Worm (Caenorhabditis elegans) whole organism, L4 larva: ENCODE results near the gene C49C8.8.

Source experiments
- T20F7.1 ChIP-seq: fragments of 200-800 bp; sonication (Bioruptor generic); optimal IDR thresholded peaks from 2 replicates; lab custom pipeline; 2018; ENCODE audit warnings: mild to moderate bottlenecking, missing genetic modification characterization, missing compliant biosample characterization
- T26A8.4 ChIP-seq: fragments of 200-800 bp; sonication (Bioruptor generic); IDR thresholded peaks from 2 replicates; pipeline ENCODE4 v1.3.6; 2022; ENCODE audit warnings: missing genetic modification characterization, missing compliant biosample characterization
- ZK337.2 ChIP-seq: fragments of 200-800 bp; sonication (Bioruptor generic); IDR thresholded peaks from 2 replicates; pipeline ENCODE4 v1.3.6; 2022; ENCODE audit warnings: missing genetic modification reagents, missing genetic modification characterization, missing compliant biosample characterization
- ZK546.5 ChIP-seq, 2 experiments: sonication (generic microtip); optimal IDR thresholded peaks; 2 replicates each; lab custom pipeline; 2017; ENCODE audit warnings: missing biosample characterization in 2 of 2, missing genetic modification characterization in 2 of 2
- aha-1 ChIP-seq: fragments of 150-350 bp; peaks from one replicate; lab custom pipeline; 2014; ENCODE audit warnings: missing biosample characterization, missing genetic modification characterization
- ama-1 ChIP-seq: fragments of 150-350 bp; optimal IDR thresholded peaks from 2 replicates; lab custom pipeline; 2014; ENCODE audit warnings: inconsistent platforms, mixed read lengths
- arid-1 ChIP-seq: fragments of 200-800 bp; sonication (Bioruptor generic); conservative IDR thresholded peaks from 2 replicates; pipeline ENCODE4 v1.3.6; 2022; ENCODE audit warnings: missing genetic modification reagents, missing genetic modification characterization, missing compliant biosample characterization
- ceh-20 ChIP-seq: fragments of 200-800 bp; sonication (Bioruptor generic); IDR thresholded peaks from 2 replicates; pipeline ENCODE4 v1.3.6; 2022; ENCODE audit warnings: missing genetic modification reagents, missing genetic modification characterization, missing compliant biosample characterization
- ceh-32 ChIP-seq: sonication (generic microtip); optimal IDR thresholded peaks from 2 replicates; lab custom pipeline; 2016; ENCODE audit warnings: mild to moderate bottlenecking, missing genetic modification characterization, missing compliant biosample characterization; ENCODE audit not compliant: poor library complexity
- ceh-82 ChIP-seq: sonication (generic microtip); optimal IDR thresholded peaks from 2 replicates; lab custom pipeline; 2017; ENCODE audit warnings: missing biosample characterization, missing genetic modification characterization
- ces-1 ChIP-seq: fragments of 150-350 bp; sonication (generic microtip); optimal IDR thresholded peaks from 4 replicates; lab custom pipeline; 2014; ENCODE audit warnings: missing biosample characterization, missing genetic modification reagents, missing genetic modification characterization
- cey-2 ChIP-seq: sonication (generic microtip); optimal IDR thresholded peaks from 3 replicates; lab custom pipeline; 2017; ENCODE audit warnings: missing genetic modification characterization, mild to moderate bottlenecking, missing compliant biosample characterization, antibody characterized with exemption, borderline replicate concordance; ENCODE audit not compliant: insufficient read depth
- daf-16 ChIP-seq, 3 experiments: sonication (generic microtip); optimal IDR thresholded peaks; 2 replicates each; lab custom pipeline; 2016 to 2017; ENCODE audit warnings: missing genetic modification characterization in 3 of 3, missing genetic modification reagents in 3 of 3, mild to moderate bottlenecking in 2 of 3, missing compliant biosample characterization in 2 of 3, missing biosample characterization in 1 of 3, moderate library complexity in 1 of 3
- daf-8 ChIP-seq: fragments of 200-800 bp; sonication (Bioruptor generic); IDR thresholded peaks from 2 replicates; pipeline ENCODE4 v1.3.6; 2022; ENCODE audit warnings: missing genetic modification characterization, missing compliant biosample characterization
- duxl-1 ChIP-seq: sonication (generic microtip); optimal IDR thresholded peaks from 2 replicates; lab custom pipeline; 2016; ENCODE audit warnings: mild to moderate bottlenecking, missing genetic modification characterization, moderate library complexity, missing compliant biosample characterization; ENCODE audit not compliant: poor library complexity
- dve-1 ChIP-seq: sonication (generic microtip); optimal IDR thresholded peaks from 2 replicates; lab custom pipeline; 2017; ENCODE audit warnings: antibody characterized with exemption, mild to moderate bottlenecking, missing genetic modification characterization, missing compliant biosample characterization; ENCODE audit not compliant: insufficient read depth
- egl-27 ChIP-seq: sonication (generic microtip); optimal IDR thresholded peaks from 3 replicates; lab custom pipeline; 2017; ENCODE audit warnings: missing biosample characterization, missing genetic modification reagents, missing genetic modification characterization
- fkh-10 ChIP-seq: fragments of 150-350 bp; optimal IDR thresholded peaks from 2 replicates; lab custom pipeline; 2014; ENCODE audit warnings: missing biosample characterization, missing genetic modification reagents, missing genetic modification characterization
- fos-1 ChIP-seq: fragments of 150-350 bp; optimal IDR thresholded peaks from 2 replicates; lab custom pipeline; 2014; ENCODE audit warnings: missing biosample characterization, missing genetic modification characterization
- gei-8 ChIP-seq: fragments of 200-800 bp; sonication (Bioruptor generic); optimal IDR thresholded peaks from 2 replicates; lab custom pipeline; 2018; ENCODE audit warnings: mild to moderate bottlenecking, missing genetic modification characterization, missing compliant biosample characterization
- hlh-11 ChIP-seq: fragments of 200-800 bp; sonication (Bioruptor generic); optimal IDR thresholded peaks from 2 replicates; lab custom pipeline; 2018; ENCODE audit warnings: mild to moderate bottlenecking, missing genetic modification characterization, missing compliant biosample characterization
- hlh-30 ChIP-seq: sonication (generic microtip); optimal IDR thresholded peaks from 2 replicates; lab custom pipeline; 2017; ENCODE audit warnings: antibody characterized with exemption, mild to moderate bottlenecking, missing genetic modification characterization, missing compliant biosample characterization; ENCODE audit not compliant: insufficient read depth
- hmg-1.1 ChIP-seq: fragments of 200-800 bp; sonication (Bioruptor generic); IDR thresholded peaks from 2 replicates; pipeline ENCODE4 v1.3.6; 2022; ENCODE audit warnings: missing genetic modification reagents, missing genetic modification characterization, missing compliant biosample characterization
- lin-39 ChIP-seq: fragments of 150-350 bp; optimal IDR thresholded peaks from 2 replicates; lab custom pipeline; 2014; ENCODE audit warnings: missing biosample characterization, missing genetic modification reagents, missing genetic modification characterization
- lsy-2 ChIP-seq, 2 experiments: fragments of 150-350 bp in 1 of 2; sonication (generic microtip) in 1 of 2; optimal IDR thresholded peaks; 2 replicates each; lab custom pipeline; 2014 to 2017; ENCODE audit warnings: missing biosample characterization in 2 of 2, missing genetic modification characterization in 2 of 2
- madf-5 ChIP-seq, 2 experiments: fragments of 200-800 bp; sonication (Bioruptor generic); IDR thresholded peaks; 2 replicates each; pipeline ENCODE4 v1.3.6; 2022; ENCODE audit warnings: missing compliant biosample characterization in 2 of 2, missing genetic modification characterization in 2 of 2
- madf-9 ChIP-seq: fragments of 200-800 bp; sonication (Bioruptor generic); conservative IDR thresholded peaks from 2 replicates; pipeline ENCODE4 v1.3.6; 2022; ENCODE audit warnings: missing genetic modification reagents, missing genetic modification characterization, missing compliant biosample characterization
- mdt-29 ChIP-seq: fragments of 200-800 bp; sonication (Bioruptor generic); IDR thresholded peaks from 2 replicates; pipeline ENCODE4 v1.3.6; 2022; ENCODE audit warnings: missing genetic modification reagents, missing genetic modification characterization, missing compliant biosample characterization
- mep-1 ChIP-seq: fragments of 150-350 bp; sonication (generic microtip); optimal IDR thresholded peaks from 3 replicates; lab custom pipeline; 2014; ENCODE audit warnings: missing biosample characterization, missing genetic modification characterization
- mes-2 ChIP-seq: sonication (generic microtip); optimal IDR thresholded peaks from 2 replicates; lab custom pipeline; 2016; ENCODE audit warnings: missing genotype, mild to moderate bottlenecking, missing genetic modification characterization, missing compliant biosample characterization; ENCODE audit not compliant: poor library complexity, severe bottlenecking
- nhr-11 ChIP-seq: fragments of 150-350 bp; optimal IDR thresholded peaks from 2 replicates; lab custom pipeline; 2014; ENCODE audit warnings: missing biosample characterization, missing genetic modification characterization
- nhr-111 ChIP-seq: fragments of 200-800 bp; sonication (Bioruptor generic); optimal IDR thresholded peaks from 2 replicates; lab custom pipeline; 2018; ENCODE audit warnings: mild to moderate bottlenecking, missing genetic modification characterization, missing compliant biosample characterization
- nhr-25 ChIP-seq: sonication (generic microtip); optimal IDR thresholded peaks from 2 replicates; lab custom pipeline; 2017; ENCODE audit warnings: missing genetic modification characterization, mild to moderate bottlenecking, missing compliant biosample characterization, antibody characterized with exemption, moderate library complexity, borderline replicate concordance; ENCODE audit not compliant: insufficient read depth
- nhr-42 ChIP-seq: fragments of 200-800 bp; sonication (Bioruptor generic); IDR thresholded peaks from 2 replicates; pipeline ENCODE4 v1.3.6; 2022; ENCODE audit warnings: missing genetic modification characterization, missing compliant biosample characterization
- nhr-6 ChIP-seq: fragments of 150-350 bp; optimal IDR thresholded peaks from 2 replicates; lab custom pipeline; 2014; ENCODE audit warnings: missing biosample characterization, missing genetic modification characterization
- nhr-77 ChIP-seq: fragments of 150-350 bp; optimal IDR thresholded peaks from 2 replicates; lab custom pipeline; 2014; ENCODE audit warnings: missing biosample characterization, missing genetic modification characterization
- pha-4 ChIP-seq, 2 experiments: fragments of 150-350 bp in 1 of 2; fragments of 200-800 bp in 1 of 2; sonication (Bioruptor generic) in 1 of 2; IDR thresholded peaks in 1 of 2; optimal IDR thresholded peaks in 1 of 2; 2 replicates each; pipeline versions ENCODE4 v1.3.6 to Lab custom; 2014 to 2022; ENCODE audit warnings: missing genetic modification characterization in 2 of 2, missing genetic modification reagents in 2 of 2, missing biosample characterization in 1 of 2, missing compliant biosample characterization in 1 of 2
- php-3 ChIP-seq: fragments of 200-800 bp; sonication (Bioruptor generic); IDR thresholded peaks from 2 replicates; pipeline ENCODE4 v1.3.6; 2022; ENCODE audit warnings: missing genetic modification reagents, missing genetic modification characterization, missing compliant biosample characterization
- sdz-12 ChIP-seq: fragments of 200-800 bp; sonication (Bioruptor generic); optimal IDR thresholded peaks from 2 replicates; lab custom pipeline; 2018; ENCODE audit warnings: mild to moderate bottlenecking, missing genetic modification characterization, missing compliant biosample characterization
- set-16 ChIP-seq: fragments of 200-800 bp; sonication (Bioruptor generic); IDR thresholded peaks from 2 replicates; pipeline ENCODE4 v1.3.6; 2022; ENCODE audit warnings: missing genetic modification reagents, missing genetic modification characterization, missing compliant biosample characterization
- skn-1 ChIP-seq: fragments of 150-350 bp; optimal IDR thresholded peaks from 2 replicates; lab custom pipeline; 2014; ENCODE audit warnings: missing biosample characterization, missing genetic modification characterization
- snpc-1.2 ChIP-seq: fragments of 200-800 bp; sonication (Bioruptor generic); IDR thresholded peaks from 2 replicates; pipeline ENCODE4 v1.3.6; 2022; ENCODE audit warnings: missing genetic modification reagents, missing genetic modification characterization, missing compliant biosample characterization
- spr-1 ChIP-seq: sonication (generic microtip); optimal IDR thresholded peaks from 2 replicates; lab custom pipeline; 2016; ENCODE audit warnings: mild to moderate bottlenecking, missing genetic modification characterization, missing compliant biosample characterization
- tag-97 ChIP-seq: fragments of 200-800 bp; sonication (Bioruptor generic); IDR thresholded peaks from 2 replicates; pipeline ENCODE4 v1.3.6; 2022; ENCODE audit warnings: missing genetic modification characterization, missing compliant biosample characterization
- tra-1 ChIP-seq: fragments of 200-800 bp; sonication (Bioruptor generic); IDR thresholded peaks from 2 replicates; pipeline ENCODE4 v1.3.6; 2022; ENCODE audit warnings: missing genetic modification reagents, missing genetic modification characterization, missing compliant biosample characterization
- zfp-3 ChIP-seq: fragments of 200-800 bp; sonication (Bioruptor generic); conservative IDR thresholded peaks from 2 replicates; pipeline ENCODE4 v1.3.6; 2022; ENCODE audit warnings: missing genetic modification reagents, missing genetic modification characterization, missing compliant biosample characterization
- zip-2 ChIP-seq: fragments of 150-350 bp; optimal IDR thresholded peaks from 2 replicates; lab custom pipeline; 2014; ENCODE audit warnings: missing biosample characterization, missing genetic modification characterization

C49C8.8 gene

ce11 chrIV:8628262-8628661, 23.7 kb upstream of the C49C8.8 start:
- TF ChIP-seq egl-27 (tag; lab: Kevin White, UChicago) (no peak), hmg-1.1 (GFP tag; lab: Robert Waterston, UW) (no peak), zfp-3 (GFP tag; lab: Robert Waterston, UW) (no peak), daf-8 (GFP tag; lab: Robert Waterston, UW) (no peak), fos-1 (tag; lab: Kevin White, UChicago) (no peak), nhr-42 (GFP tag; lab: Robert Waterston, UW) (no peak), madf-9 (GFP tag; lab: Robert Waterston, UW) (no peak), ZK546.5 (tag; optimal IDR thresholded peaks at IDR 0.05; lab: Kevin White, UChicago) (no peak), madf-5 (GFP tag; IDR thresholded peaks at IDR 0.05; lab: Robert Waterston, UW) (no peak), snpc-1.2 (GFP tag; lab: Robert Waterston, UW) (no peak), ceh-82 (tag; lab: Kevin White, UChicago) (no peak), nhr-6 (tag; lab: Kevin White, UChicago) (no peak), spr-1 (no peak), php-3 (GFP tag; lab: Robert Waterston, UW) (no peak), nhr-25 (tag; lab: Kevin White, UChicago) (no peak), ceh-32 (no peak), zip-2 (tag; lab: Kevin White, UChicago) (no peak), gei-8 (no peak), ZK337.2 (no peak)

ce11 chrIV:8629609-8630052, 22.3 kb upstream of the C49C8.8 start:
- TF ChIP-seq daf-16 (GFP tag; optimal IDR thresholded peaks at IDR 0.05; lab: Kevin White, UChicago) (no peak), daf-16 (tag; optimal IDR thresholded peaks at IDR 0.05; lab: Kevin White, UChicago) (no peak), hlh-11 (tag; lab: Kevin White, UChicago) (peak; percentile 51), ama-1 (lab: Kevin White, UChicago) (no peak), set-16 (GFP tag; lab: Robert Waterston, UW) (peak; percentile 37; the same call in 1 of the 2 replicates), mes-2 (tag; lab: Kevin White, UChicago) (peak; percentile 14), mep-1 (tag; lab: Kevin White, UChicago) (peak; percentile 57), nhr-11 (tag; lab: Kevin White, UChicago) (peak; percentile 37), lsy-2 (tag; optimal IDR thresholded peaks at IDR 0.05; lab: Kevin White, UChicago) (peak; percentile 29 to 50), nhr-111 (no peak), ces-1 (GFP tag; lab: Kevin White, UChicago) (no peak), duxl-1 (no peak), ceh-20 (GFP tag; lab: Robert Waterston, UW) (no peak), ZK337.2 (no peak), nhr-42 (GFP tag; lab: Robert Waterston, UW) (no peak), nhr-25 (tag; lab: Kevin White, UChicago) (no peak), mdt-29 (GFP tag; lab: Robert Waterston, UW) (no peak), T20F7.1 (GFP tag; lab: Kevin White, UChicago) (no peak), hlh-30 (peak; percentile 33), tra-1 (GFP tag; lab: Robert Waterston, UW) (no peak), fkh-10 (peak; percentile 7), tag-97 (GFP tag; lab: Robert Waterston, UW) (no peak), ZK546.5 (tag; optimal IDR thresholded peaks at IDR 0.05; lab: Kevin White, UChicago) (no peak), T26A8.4 (GFP tag; lab: Robert Waterston, UW) (no peak), lin-39 (no peak), dve-1 (tag; lab: Kevin White, UChicago) (no peak), sdz-12 (GFP tag; lab: Kevin White, UChicago) (no peak), pha-4 (GFP tag; IDR thresholded peaks at IDR 0.05; lab: Robert Waterston, UW) (no peak), pha-4 (tag; optimal IDR thresholded peaks at IDR 0.05; lab: Kevin White, UChicago) (no peak), cey-2 (tag; lab: Kevin White, UChicago) (no peak), arid-1 (GFP tag; lab: Robert Waterston, UW) (no peak), skn-1 (no peak), nhr-77 (tag; lab: Kevin White, UChicago) (no peak), aha-1 (tag; lab: Kevin White, UChicago) (peak; percentile 95), hmg-1.1 (GFP tag; lab: Robert Waterston, UW) (peak; percentile 68)
